Worm (Caenorhabditis elegans): Measurements from ENCODE around the gene C07A9.9.

The C07A9.9 gene

DNA sequence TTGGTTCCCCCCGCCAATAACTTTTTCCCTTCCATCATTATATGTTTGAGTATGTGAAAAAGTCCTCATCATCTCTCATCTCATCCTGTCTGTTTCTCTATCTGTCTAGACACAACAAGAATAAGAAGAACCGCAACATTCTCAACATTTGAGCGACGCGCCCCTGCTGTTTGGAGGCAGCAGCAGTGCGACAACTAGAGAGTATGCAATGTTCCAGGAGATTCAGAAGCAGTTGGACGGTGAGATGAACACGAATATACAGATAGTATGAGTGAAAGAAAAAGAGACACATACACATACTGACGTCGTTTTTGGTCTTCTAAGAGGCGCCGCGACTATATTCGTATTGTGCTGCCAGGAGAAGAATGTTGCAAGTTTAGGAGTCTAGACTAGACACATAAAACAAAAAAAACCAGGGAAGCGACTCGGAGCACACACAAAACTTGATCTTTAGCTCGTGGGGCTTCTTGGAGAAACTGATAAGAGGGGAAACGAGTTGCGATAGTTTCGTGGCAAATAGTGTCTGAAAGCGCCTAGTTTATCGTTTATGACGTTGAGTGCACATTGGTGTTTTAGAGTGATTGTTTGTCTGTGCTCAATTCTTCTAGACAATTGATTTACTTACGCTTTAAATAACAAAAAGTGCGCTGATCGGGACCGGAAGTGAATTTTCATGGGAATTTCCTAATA is 1.8 kb downstream of the C07A9.9 start (continued):
- TF ChIP-seq ama-1 (optimal IDR thresholded peaks at IDR 0.05) (no peak), aly-2 (tag; optimal IDR thresholded peaks at IDR 0.05) (no peak), jun-1 (tag; optimal IDR thresholded peaks at IDR 0.05) (no peak), nhr-76 (tag; optimal IDR thresholded peaks at IDR 0.05) (no peak), lin-39 (tag; optimal IDR thresholded peaks at IDR 0.05) (no peak), ceh-82 (tag; optimal IDR thresholded peaks at IDR 0.05) (peak in 2 of 3 experiments; percentile 34), mdl-1 (tag; optimal IDR thresholded peaks at IDR 0.05) (no peak), sup-37 (GFP tag; optimal IDR thresholded peaks at IDR 0.05) (no peak), hlh-17 (GFP tag; optimal IDR thresholded peaks at IDR 0.05; ENCODE audit: borderline replicate concordance) (no peak), ces-1 (GFP tag; optimal IDR thresholded peaks at IDR 0.05) (no peak), zip-4 (GFP tag; optimal IDR thresholded peaks at IDR 0.05) (no peak), lin-13 (GFP tag; optimal IDR thresholded peaks at IDR 0.05) (no peak), Y116A8C.19 (tag; optimal IDR thresholded peaks at IDR 0.05; ENCODE audit: borderline replicate concordance) (no peak), unc-62 (GFP tag; optimal IDR thresholded peaks at IDR 0.05) (no peak), mep-1 (tag; optimal IDR thresholded peaks at IDR 0.05) (peak; percentile 57), tbx-2 (tag; optimal IDR thresholded peaks at IDR 0.05) (peak; percentile 26), elt-2 (tag; optimal IDR thresholded peaks at IDR 0.05) (peak; percentile 53), unc-98 (GFP tag; IDR thresholded peaks at IDR 0.05) (no peak), ceh-88 (GFP tag; IDR thresholded peaks at IDR 0.05) (no peak), vab-15 (tag; optimal IDR thresholded peaks at IDR 0.05) (no peak), C34B4.2 (tag; optimal IDR thresholded peaks at IDR 0.05) (no peak), lir-3 (tag; optimal IDR thresholded peaks at IDR 0.05; ENCODE audit: poor library complexity) (no peak), lin-14 (GFP tag; optimal IDR thresholded peaks at IDR 0.05) (peak; percentile 91), mab-9 (GFP tag; IDR thresholded peaks at IDR 0.05) (no peak), ztf-11 (tag; optimal IDR thresholded peaks at IDR 0.05) (no peak), dpl-1 (GFP tag; optimal IDR thresholded peaks at IDR 0.05) (peak; percentile 1 to 18 (median 7)), unc-30 (tag; optimal IDR thresholded peaks at IDR 0.05) (no peak), nhr-77 (tag; optimal IDR thresholded peaks at IDR 0.05) (peak; percentile 40), snu-23 (GFP tag; optimal IDR thresholded peaks at IDR 0.05) (peak; percentile 67), ceh-63 (GFP tag; optimal IDR thresholded peaks at IDR 0.05) (no peak), skn-1 (tag; optimal IDR thresholded peaks at IDR 0.05) (peak; percentile 26), lin-35 (GFP tag; optimal IDR thresholded peaks at IDR 0.05) (peak; percentile 18 to 56), fkh-4 (tag; optimal IDR thresholded peaks at IDR 0.05; ENCODE audit: borderline replicate concordance) (no peak), nhr-84 (tag; optimal IDR thresholded peaks at IDR 0.05) (no peak), pqm-1 (tag; optimal IDR thresholded peaks at IDR 0.05) (no peak), sptf-1 (tag; optimal IDR thresholded peaks at IDR 0.05) (no peak), tlp-1 (tag; optimal IDR thresholded peaks at IDR 0.05) (no peak), alr-1 (tag; optimal IDR thresholded peaks at IDR 0.05; ENCODE audit: borderline replicate concordance) (no peak), ceh-8 (GFP tag; optimal IDR thresholded peaks at IDR 0.05) (no peak), C04F5.9 (tag; optimal IDR thresholded peaks at IDR 0.05) (no peak), nhr-237 (tag; optimal IDR thresholded peaks at IDR 0.05) (no peak), unc-86 (tag; optimal IDR thresholded peaks at IDR 0.05) (peak; percentile 37), zag-1 (tag; optimal IDR thresholded peaks at IDR 0.05) (no peak), C16A3.4 (tag; optimal IDR thresholded peaks at IDR 0.05) (peak; percentile 7), isw-1 (GFP tag; IDR thresholded peaks at IDR 0.05) (no peak), irx-1 (tag; optimal IDR thresholded peaks at IDR 0.05) (no peak), grh-1 (GFP tag; IDR thresholded peaks at IDR 0.05) (no peak), efl-3 (GFP tag; optimal IDR thresholded peaks at IDR 0.05) (no peak), lin-15B (tag; optimal IDR thresholded peaks at IDR 0.05) (no peak), nhr-12 (tag; optimal IDR thresholded peaks at IDR 0.05) (no peak), pax-3 (tag; optimal IDR thresholded peaks at IDR 0.05) (no peak), nhr-71 (tag; optimal IDR thresholded peaks at IDR 0.05) (peak; percentile 69)
